Worm (Caenorhabditis elegans) whole organism, late embryonic: ENCODE results near the gene F09A5.3.

Experiments
- C38D4.7 ChIP-seq: fragments of 200-800 bp; sonication (Bioruptor generic); optimal IDR thresholded peaks from 2 replicates; lab custom pipeline; 2018; ENCODE audit warnings: mild to moderate bottlenecking, missing genetic modification characterization, moderate library complexity, missing compliant biosample characterization
- K09A11.1 ChIP-seq: sonication (generic microtip); optimal IDR thresholded peaks from 2 replicates; lab custom pipeline; 2017; ENCODE audit warnings: antibody characterized with exemption, mild to moderate bottlenecking, missing genetic modification characterization, missing compliant biosample characterization; ENCODE audit not compliant: insufficient read depth
- T23F11.4 ChIP-seq: fragments of 200-800 bp; sonication (Bioruptor generic); optimal IDR thresholded peaks from 2 replicates; lab custom pipeline; 2018; ENCODE audit warnings: mild to moderate bottlenecking, missing genetic modification characterization, missing compliant biosample characterization
- ahr-1 ChIP-seq: sonication (generic microtip); optimal IDR thresholded peaks from 2 replicates; lab custom pipeline; 2016; ENCODE audit warnings: missing genetic modification characterization, missing compliant biosample characterization
- ama-1 ChIP-seq: fragments of 150-350 bp; optimal IDR thresholded peaks from 2 replicates; lab custom pipeline; 2014
- ceh-14 ChIP-seq: sonication (generic microtip); optimal IDR thresholded peaks from 2 replicates; lab custom pipeline; 2016; ENCODE audit warnings: missing genotype, missing genetic modification characterization, missing compliant biosample characterization
- ceh-18 ChIP-seq: sonication (generic microtip); optimal IDR thresholded peaks from 2 replicates; lab custom pipeline; 2016; ENCODE audit warnings: missing genetic modification characterization, missing compliant biosample characterization
- ceh-19 ChIP-seq: fragments of 200-800 bp; sonication (Bioruptor generic); optimal IDR thresholded peaks from 2 replicates; lab custom pipeline; 2018; ENCODE audit warnings: mild to moderate bottlenecking, missing genetic modification characterization, missing compliant biosample characterization
- ceh-2 ChIP-seq: sonication (generic microtip); optimal IDR thresholded peaks from 2 replicates; lab custom pipeline; 2016; ENCODE audit warnings: missing genotype, missing genetic modification characterization, missing compliant biosample characterization
- ceh-24 ChIP-seq: sonication (generic microtip); optimal IDR thresholded peaks from 2 replicates; lab custom pipeline; 2016; ENCODE audit warnings: mild to moderate bottlenecking, missing genetic modification characterization, missing compliant biosample characterization
- ceh-31 ChIP-seq: sonication (generic microtip); optimal IDR thresholded peaks from 2 replicates; lab custom pipeline; 2016; ENCODE audit warnings: missing genetic modification characterization, missing compliant biosample characterization
- ceh-34 ChIP-seq: sonication (generic microtip); optimal IDR thresholded peaks from 2 replicates; lab custom pipeline; 2016; ENCODE audit warnings: mild to moderate bottlenecking, missing genetic modification characterization, missing compliant biosample characterization
- ceh-45 ChIP-seq: fragments of 200-800 bp; sonication (Bioruptor generic); IDR thresholded peaks from 2 replicates; pipeline ENCODE4 v1.3.6; 2022; ENCODE audit warnings: missing genetic modification reagents, missing genetic modification characterization, missing compliant biosample characterization
- ceh-48 ChIP-seq: sonication (generic microtip); optimal IDR thresholded peaks from 2 replicates; lab custom pipeline; 2016; ENCODE audit warnings: missing genetic modification characterization, inconsistent platforms, missing compliant biosample characterization
- ceh-6 ChIP-seq: fragments of 200-800 bp; sonication (Bioruptor generic); optimal IDR thresholded peaks from 2 replicates; lab custom pipeline; 2018; ENCODE audit warnings: mild to moderate bottlenecking, missing genetic modification characterization, missing compliant biosample characterization
- che-1 ChIP-seq: sonication (generic microtip); optimal IDR thresholded peaks from 2 replicates; lab custom pipeline; 2016; ENCODE audit warnings: mild to moderate bottlenecking, missing genetic modification characterization, missing compliant biosample characterization
- elt-2 ChIP-seq: sonication (generic microtip); optimal IDR thresholded peaks from 2 replicates; lab custom pipeline; 2016; ENCODE audit warnings: missing genetic modification reagents, missing genetic modification characterization, missing compliant biosample characterization
- elt-4 ChIP-seq: sonication (generic microtip); optimal IDR thresholded peaks from 2 replicates; lab custom pipeline; 2016; ENCODE audit warnings: missing genetic modification characterization, missing compliant biosample characterization
- eyg-1 ChIP-seq: sonication (generic microtip); optimal IDR thresholded peaks from 2 replicates; lab custom pipeline; 2016; ENCODE audit warnings: missing genotype, missing genetic modification characterization, missing compliant biosample characterization
- fkh-10 ChIP-seq: fragments of 150-350 bp; optimal IDR thresholded peaks from 2 replicates; lab custom pipeline; 2014; ENCODE audit warnings: missing biosample characterization, missing genetic modification reagents, missing genetic modification characterization
- hlh-15 ChIP-seq: sonication (generic microtip); optimal IDR thresholded peaks from 2 replicates; lab custom pipeline; 2016; ENCODE audit warnings: missing genetic modification characterization, missing compliant biosample characterization
- hlh-30 ChIP-seq: sonication (generic microtip); optimal IDR thresholded peaks from 2 replicates; lab custom pipeline; 2017; ENCODE audit warnings: antibody characterized with exemption, missing genetic modification characterization, missing compliant biosample characterization; ENCODE audit not compliant: insufficient read depth
- hlh-6 ChIP-seq: sonication (generic microtip); optimal IDR thresholded peaks from 2 replicates; lab custom pipeline; 2016; ENCODE audit warnings: missing genotype, missing genetic modification characterization, missing compliant biosample characterization
- hlh-8 ChIP-seq: sonication (generic microtip); optimal IDR thresholded peaks from 2 replicates; lab custom pipeline; 2016; ENCODE audit warnings: missing genotype, missing genetic modification characterization, missing compliant biosample characterization
- lim-6 ChIP-seq: sonication (generic microtip); optimal IDR thresholded peaks from 2 replicates; lab custom pipeline; 2016; ENCODE audit warnings: missing genetic modification characterization, missing compliant biosample characterization
- lin-11 ChIP-seq: fragments of 200-800 bp; sonication (Bioruptor generic); optimal IDR thresholded peaks from 2 replicates; lab custom pipeline; 2018; ENCODE audit warnings: mild to moderate bottlenecking, missing genetic modification characterization, missing compliant biosample characterization
- madf-2 ChIP-seq: sonication (generic microtip); optimal IDR thresholded peaks from 2 replicates; lab custom pipeline; 2017; ENCODE audit warnings: missing genetic modification characterization, missing compliant biosample characterization
- mec-3 ChIP-seq: sonication (generic microtip); optimal IDR thresholded peaks from 2 replicates; lab custom pipeline; 2016; ENCODE audit warnings: borderline replicate concordance, missing genetic modification characterization, missing compliant biosample characterization
- nhr-11 ChIP-seq: fragments of 150-350 bp; optimal IDR thresholded peaks from 2 replicates; lab custom pipeline; 2014; ENCODE audit warnings: missing biosample characterization, missing genetic modification characterization
- npax-4 ChIP-seq: sonication (generic microtip); optimal IDR thresholded peaks from 2 replicates; lab custom pipeline; 2016; ENCODE audit warnings: missing genetic modification characterization, missing compliant biosample characterization
- odd-2 ChIP-seq: sonication (generic microtip); optimal IDR thresholded peaks from 2 replicates; lab custom pipeline; 2017; ENCODE audit warnings: antibody characterized with exemption, mild to moderate bottlenecking, missing genetic modification characterization, missing compliant biosample characterization
- pag-3 ChIP-seq: sonication (generic microtip); optimal IDR thresholded peaks from 2 replicates; lab custom pipeline; 2016; ENCODE audit warnings: missing compliant biosample characterization, missing genetic modification characterization, borderline replicate concordance
- pat-9 ChIP-seq: fragments of 200-800 bp; sonication (Bioruptor generic); optimal IDR thresholded peaks from 2 replicates; lab custom pipeline; 2018; ENCODE audit warnings: mild to moderate bottlenecking, missing genetic modification characterization, moderate library complexity, missing compliant biosample characterization
- pqm-1 ChIP-seq: sonication (generic microtip); optimal IDR thresholded peaks from 2 replicates; lab custom pipeline; 2016; ENCODE audit warnings: missing genetic modification characterization, missing compliant biosample characterization
- ref-2 ChIP-seq: sonication (generic microtip); optimal IDR thresholded peaks from 2 replicates; lab custom pipeline; 2016; ENCODE audit warnings: missing genetic modification characterization, missing compliant biosample characterization
- rnt-1 ChIP-seq: sonication (generic microtip); optimal IDR thresholded peaks from 2 replicates; lab custom pipeline; 2016; ENCODE audit warnings: missing genetic modification characterization, missing compliant biosample characterization
- sdc-2 ChIP-seq: sonication (generic microtip); optimal IDR thresholded peaks from 2 replicates; lab custom pipeline; 2016; ENCODE audit warnings: missing genotype, missing genetic modification characterization, missing compliant biosample characterization
- sox-2 ChIP-seq: fragments of 200-800 bp; sonication (Bioruptor generic); IDR thresholded peaks from 2 replicates; pipeline ENCODE4 v1.3.6; 2022; ENCODE audit warnings: missing genetic modification reagents, missing genetic modification characterization, missing compliant biosample characterization
- sox-4 ChIP-seq: sonication (generic microtip); optimal IDR thresholded peaks from 2 replicates; lab custom pipeline; 2017; ENCODE audit warnings: mild to moderate bottlenecking, missing genetic modification characterization, inconsistent platforms, missing compliant biosample characterization
- tbx-2 ChIP-seq: sonication (generic microtip); optimal IDR thresholded peaks from 2 replicates; lab custom pipeline; 2016; ENCODE audit warnings: missing genetic modification characterization, missing compliant biosample characterization
- unc-3 ChIP-seq, 2 experiments: fragments of 200-800 bp in 1 of 2; sonication (Bioruptor generic) in 1 of 2; sonication (generic microtip) in 1 of 2; conservative IDR thresholded peaks in 1 of 2; optimal IDR thresholded peaks in 1 of 2; 2 replicates each; pipeline versions ENCODE4 v1.3.6 to Lab custom; 2016 to 2022; ENCODE audit warnings: missing compliant biosample characterization in 2 of 2, missing genetic modification characterization in 2 of 2, missing genetic modification reagents in 1 of 2
- unc-42 ChIP-seq: sonication (generic microtip); optimal IDR thresholded peaks from 2 replicates; lab custom pipeline; 2016; ENCODE audit warnings: missing genotype, missing genetic modification characterization, missing compliant biosample characterization
- unc-55 ChIP-seq: sonication (generic microtip); optimal IDR thresholded peaks from 2 replicates; lab custom pipeline; 2017; ENCODE audit warnings: missing biosample characterization, missing genetic modification reagents, missing genetic modification characterization
- unc-86 ChIP-seq: sonication (generic microtip); optimal IDR thresholded peaks from 2 replicates; lab custom pipeline; 2016; ENCODE audit warnings: missing genetic modification characterization, missing compliant biosample characterization
- zip-5 ChIP-seq: sonication (generic microtip); optimal IDR thresholded peaks from 2 replicates; lab custom pipeline; 2016; ENCODE audit warnings: missing genetic modification characterization, missing compliant biosample characterization
- ztf-16 ChIP-seq: sonication (generic microtip); optimal IDR thresholded peaks from 2 replicates; lab custom pipeline; 2017; ENCODE audit warnings: missing genetic modification characterization, missing compliant biosample characterization

The F09A5.3 gene

ce11 chrX:13134807-13135206, 6.6 kb upstream of the F09A5.3 start, which contains the start of gene F09A5.2:
TSS of gene F09A5.2 (plus strand) at chrX:13135107.
- TF ChIP-seq ceh-6 (GFP tag; lab: Kevin White, UChicago) (no peak), ceh-48 (tag; lab: Kevin White, UChicago) (no peak), ama-1 (lab: Kevin White, UChicago) (no peak), ceh-34 (tag; lab: Kevin White, UChicago) (no peak), ref-2 (tag; lab: Kevin White, UChicago) (no peak), sox-4 (tag; lab: Kevin White, UChicago) (no peak), ceh-45 (GFP tag; lab: Robert Waterston, UW) (no peak), fkh-10 (GFP tag; lab: Kevin White, UChicago) (no peak), che-1 (tag; lab: Kevin White, UChicago) (no peak), odd-2 (tag; lab: Kevin White, UChicago) (no peak), ztf-16 (no peak), hlh-15 (tag; lab: Kevin White, UChicago) (no peak), lin-11 (tag; lab: Kevin White, UChicago) (no peak), sox-2 (GFP tag; lab: Robert Waterston, UW) (no peak), rnt-1 (tag; lab: Kevin White, UChicago) (no peak), madf-2 (tag; lab: Kevin White, UChicago) (no peak), ceh-31 (no peak), nhr-11 (tag; lab: Kevin White, UChicago) (no peak)
- TF ChIP-seq, all 69 proteins: peak for 0

ce11 chrX:13139493-13139892, 1.9 kb upstream of the F09A5.3 start, which contains the start of gene ttr-34:
TSS of gene ttr-34 (plus strand) at chrX:13139793.
- TF ChIP-seq unc-3 (GFP tag; conservative IDR thresholded peaks at IDR 0.05; lab: Robert Waterston, UW) (no peak), unc-3 (tag; optimal IDR thresholded peaks at IDR 0.05; lab: Kevin White, UChicago) (no peak), unc-86 (tag; lab: Kevin White, UChicago) (no peak), pat-9 (no peak), T23F11.4 (GFP tag; lab: Kevin White, UChicago) (no peak)

- TF ChIP-seq ama-1 (lab: Kevin White, UChicago) (no peak), pat-9 (no peak), ztf-16 (no peak), ceh-6 (GFP tag; lab: Kevin White, UChicago) (peak; percentile 19), pag-3 (tag; lab: Kevin White, UChicago) (no peak), ceh-45 (GFP tag; lab: Robert Waterston, UW) (no peak), fkh-10 (GFP tag; lab: Kevin White, UChicago) (peak; percentile 18), npax-4 (tag; lab: Kevin White, UChicago) (no peak), ceh-24 (tag; lab: Kevin White, UChicago) (no peak), ceh-18 (tag; lab: Kevin White, UChicago) (no peak), tbx-2 (tag; lab: Kevin White, UChicago) (peak; percentile 16), unc-55 (GFP tag; lab: Kevin White, UChicago) (no peak), nhr-11 (tag; lab: Kevin White, UChicago) (no peak), ceh-14 (tag; lab: Kevin White, UChicago) (peak; percentile 38), elt-4 (tag; lab: Kevin White, UChicago) (no peak), odd-2 (tag; lab: Kevin White, UChicago) (no peak), ceh-31 (peak; percentile 67), rnt-1 (tag; lab: Kevin White, UChicago) (no peak), elt-2 (no peak), lim-6 (tag; lab: Kevin White, UChicago) (peak; percentile 40), zip-5 (tag; lab: Kevin White, UChicago) (no peak), hlh-8 (peak; percentile 5), T23F11.4 (GFP tag; lab: Kevin White, UChicago) (no peak), unc-42 (tag; lab: Kevin White, UChicago) (peak; percentile 62), lin-11 (tag; lab: Kevin White, UChicago) (peak; percentile 2), C38D4.7 (GFP tag; lab: Kevin White, UChicago) (no peak), ref-2 (tag; lab: Kevin White, UChicago) (peak; percentile 54), hlh-15 (tag; lab: Kevin White, UChicago) (no peak), eyg-1 (no peak), che-1 (tag; lab: Kevin White, UChicago) (no peak), ceh-2 (no peak), mec-3 (tag; lab: Kevin White, UChicago) (no peak), pqm-1 (tag; lab: Kevin White, UChicago) (no peak), K09A11.1 (tag; lab: Kevin White, UChicago) (no peak), hlh-6 (tag; lab: Kevin White, UChicago) (no peak), ahr-1 (no peak), ceh-34 (tag; lab: Kevin White, UChicago) (peak; percentile 9), hlh-30 (tag; lab: Kevin White, UChicago) (no peak), ceh-19 (GFP tag; lab: Kevin White, UChicago) (peak; percentile 1), sdc-2 (tag; lab: Kevin White, UChicago) (peak; percentile 44)
Measured at ce11 chrX:13143236-13143635, 1.8 kb downstream of the F09A5.3 start.
